Worm (Caenorhabditis elegans) whole organism, L1 larva: ENCODE data around the gene K08E7.6.

Experiments used
- C04F5.9 ChIP-seq: sonication (generic microtip); optimal IDR thresholded peaks from 2 replicates; lab custom pipeline; 2016; ENCODE audit warnings: missing genetic modification characterization, missing compliant biosample characterization
- C16A3.4 ChIP-seq: fragments of 150-350 bp; optimal IDR thresholded peaks from 2 replicates; lab custom pipeline; 2014; ENCODE audit warnings: missing biosample characterization, missing genetic modification characterization
- C34B4.2 ChIP-seq: sonication (generic microtip); optimal IDR thresholded peaks from 2 replicates; lab custom pipeline; 2017; ENCODE audit warnings: mild to moderate bottlenecking, missing genetic modification characterization, missing compliant biosample characterization
- F16B12.6 ChIP-seq: fragments of 150-350 bp; optimal IDR thresholded peaks from 2 replicates; lab custom pipeline; 2014; ENCODE audit warnings: missing biosample characterization, missing genetic modification characterization
- Y116A8C.19 ChIP-seq: sonication (generic microtip); optimal IDR thresholded peaks from 2 replicates; lab custom pipeline; 2016; ENCODE audit warnings: missing compliant biosample characterization, missing genetic modification characterization, borderline replicate concordance
- aha-1 ChIP-seq: fragments of 150-350 bp; optimal IDR thresholded peaks from 2 replicates; lab custom pipeline; 2014; ENCODE audit warnings: missing biosample characterization, missing genetic modification characterization
- alr-1 ChIP-seq: fragments of 200-800 bp; sonication (Bioruptor generic); optimal IDR thresholded peaks from 2 replicates; lab custom pipeline; 2018; ENCODE audit warnings: borderline replicate concordance, mild to moderate bottlenecking, missing genetic modification characterization, missing compliant biosample characterization
- ama-1 ChIP-seq: fragments of 150-350 bp; optimal IDR thresholded peaks from 2 replicates; lab custom pipeline; 2014
- blmp-1 ChIP-seq: fragments of 150-350 bp; optimal IDR thresholded peaks from 2 replicates; lab custom pipeline; 2014; ENCODE audit warnings: missing biosample characterization, missing genetic modification characterization
- ceh-63 ChIP-seq: fragments of 200-800 bp; sonication (Bioruptor generic); optimal IDR thresholded peaks from 2 replicates; lab custom pipeline; 2018; ENCODE audit warnings: mild to moderate bottlenecking, missing genetic modification characterization, missing compliant biosample characterization
- ceh-8 ChIP-seq: fragments of 200-800 bp; sonication (Bioruptor generic); optimal IDR thresholded peaks from 2 replicates; lab custom pipeline; 2018; ENCODE audit warnings: mild to moderate bottlenecking, missing genetic modification characterization, moderate library complexity, missing compliant biosample characterization
- ceh-82 ChIP-seq, 3 experiments: fragments of 150-350 bp in 1 of 3; sonication (generic microtip) in 2 of 3; optimal IDR thresholded peaks; 2 replicates each; lab custom pipeline; 2014 to 2017; ENCODE audit warnings: missing biosample characterization in 3 of 3, missing genetic modification characterization in 3 of 3
- ceh-88 ChIP-seq: fragments of 200-800 bp; sonication (Bioruptor generic); IDR thresholded peaks from 2 replicates; pipeline ENCODE4 v1.3.6; 2022; ENCODE audit warnings: missing genetic modification characterization, missing compliant biosample characterization
- ces-1 ChIP-seq: fragments of 150-350 bp; optimal IDR thresholded peaks from 2 replicates; lab custom pipeline; 2014; ENCODE audit warnings: missing biosample characterization, missing genetic modification reagents, missing genetic modification characterization
- dsc-1 ChIP-seq: sonication (generic microtip); optimal IDR thresholded peaks from 2 replicates; lab custom pipeline; 2016; ENCODE audit warnings: mild to moderate bottlenecking, missing genetic modification characterization, missing compliant biosample characterization
- efl-3 ChIP-seq: fragments of 200-800 bp; sonication (Bioruptor generic); optimal IDR thresholded peaks from 2 replicates; lab custom pipeline; 2018; ENCODE audit warnings: mild to moderate bottlenecking, missing genetic modification characterization, missing compliant biosample characterization
- egl-13 ChIP-seq: sonication (generic microtip); optimal IDR thresholded peaks from 2 replicates; lab custom pipeline; 2016; ENCODE audit warnings: missing genotype, missing genetic modification reagents, missing genetic modification characterization, missing compliant biosample characterization
- elt-3 ChIP-seq, 6 experiments: fragments of 150-350 bp in 1 of 6; sonication (generic microtip); optimal IDR thresholded peaks; 2 replicates each; lab custom pipeline; 2017 to 2018; ENCODE audit warnings: missing biosample characterization in 6 of 6, missing genetic modification characterization in 6 of 6, inconsistent platforms in 1 of 6
- fkh-8 ChIP-seq: sonication (generic microtip); optimal IDR thresholded peaks from 2 replicates; lab custom pipeline; 2016; ENCODE audit warnings: mild to moderate bottlenecking, missing genetic modification characterization, missing compliant biosample characterization
- hlh-17 ChIP-seq: fragments of 200-800 bp; sonication (Bioruptor generic); optimal IDR thresholded peaks from 2 replicates; lab custom pipeline; 2018; ENCODE audit warnings: missing genetic modification characterization, mild to moderate bottlenecking, missing compliant biosample characterization, moderate library complexity, borderline replicate concordance
- hlh-4 ChIP-seq: sonication (generic microtip); optimal IDR thresholded peaks from 2 replicates; lab custom pipeline; 2016; ENCODE audit warnings: mild to moderate bottlenecking, missing genetic modification characterization, missing compliant biosample characterization
- lin-14 ChIP-seq: fragments of 200-800 bp; sonication (Bioruptor generic); optimal IDR thresholded peaks from 2 replicates; lab custom pipeline; 2018; ENCODE audit warnings: mild to moderate bottlenecking, missing genetic modification characterization, moderate library complexity, missing compliant biosample characterization
- lin-15B ChIP-seq: fragments of 150-350 bp; sonication (generic microtip); optimal IDR thresholded peaks from 3 replicates; lab custom pipeline; 2014; ENCODE audit warnings: missing biosample characterization, missing genetic modification characterization
- mdl-1 ChIP-seq, 2 experiments: fragments of 150-350 bp; optimal IDR thresholded peaks; 2 replicates each; lab custom pipeline; 2014 to 2017; ENCODE audit warnings: missing biosample characterization in 2 of 2, missing genetic modification characterization in 2 of 2, inconsistent platforms in 1 of 2
- mef-2 ChIP-seq: fragments of 150-350 bp; optimal IDR thresholded peaks from 2 replicates; lab custom pipeline; 2014; ENCODE audit warnings: missing biosample characterization, missing genetic modification characterization
- mep-1 ChIP-seq: fragments of 150-350 bp; optimal IDR thresholded peaks from 2 replicates; lab custom pipeline; 2014; ENCODE audit warnings: missing biosample characterization, missing genetic modification characterization
- nhr-11 ChIP-seq: fragments of 150-350 bp; optimal IDR thresholded peaks from 2 replicates; lab custom pipeline; 2014; ENCODE audit warnings: missing biosample characterization, missing genetic modification characterization
- nhr-19 ChIP-seq: fragments of 200-800 bp; sonication (Bioruptor generic); conservative IDR thresholded peaks from 2 replicates; pipeline ENCODE4 v1.3.6; 2022; ENCODE audit warnings: missing genetic modification characterization, missing compliant biosample characterization
- nhr-237 ChIP-seq: fragments of 150-350 bp; optimal IDR thresholded peaks from 2 replicates; lab custom pipeline; 2014; ENCODE audit warnings: missing biosample characterization, missing genetic modification characterization
- nhr-28 ChIP-seq: fragments of 150-350 bp; optimal IDR thresholded peaks from 2 replicates; lab custom pipeline; 2014; ENCODE audit warnings: missing biosample characterization, missing genetic modification characterization
- nhr-47 ChIP-seq: sonication (generic microtip); optimal IDR thresholded peaks from 2 replicates; lab custom pipeline; 2016; ENCODE audit warnings: mild to moderate bottlenecking, missing genetic modification characterization, moderate library complexity, missing compliant biosample characterization
- nhr-76 ChIP-seq: sonication (generic microtip); optimal IDR thresholded peaks from 2 replicates; lab custom pipeline; 2017; ENCODE audit warnings: missing biosample characterization, missing genetic modification characterization
- nhr-84 ChIP-seq: sonication (generic microtip); optimal IDR thresholded peaks from 2 replicates; lab custom pipeline; 2017; ENCODE audit warnings: missing biosample characterization, missing genetic modification characterization
- nhr-85 ChIP-seq: sonication (generic microtip); peaks from one replicate; lab custom pipeline; 2016; ENCODE audit warnings: missing genetic modification characterization, inconsistent platforms, missing compliant biosample characterization
- nhr-90 ChIP-seq: sonication (generic microtip); optimal IDR thresholded peaks from 2 replicates; lab custom pipeline; 2016; ENCODE audit warnings: mild to moderate bottlenecking, missing genetic modification characterization, missing compliant biosample characterization; ENCODE audit not compliant: poor library complexity
- pag-3 ChIP-seq: sonication (generic microtip); optimal IDR thresholded peaks from 2 replicates; lab custom pipeline; 2017; ENCODE audit warnings: missing genetic modification characterization, mild to moderate bottlenecking, missing compliant biosample characterization, antibody characterized with exemption, borderline replicate concordance; ENCODE audit not compliant: insufficient read depth
- rnt-1 ChIP-seq: sonication (generic microtip); optimal IDR thresholded peaks from 2 replicates; lab custom pipeline; 2016; ENCODE audit warnings: mild to moderate bottlenecking, missing genetic modification characterization, moderate library complexity, missing compliant biosample characterization
- snpc-4 ChIP-seq: fragments of 150-350 bp; optimal IDR thresholded peaks from 2 replicates; lab custom pipeline; 2014; ENCODE audit warnings: missing biosample characterization, missing genetic modification characterization
- sptf-1 ChIP-seq: fragments of 150-350 bp; optimal IDR thresholded peaks from 2 replicates; lab custom pipeline; 2014; ENCODE audit warnings: missing biosample characterization, missing genetic modification characterization
- sup-37 ChIP-seq: fragments of 200-800 bp; sonication (Bioruptor generic); optimal IDR thresholded peaks from 2 replicates; lab custom pipeline; 2018; ENCODE audit warnings: mild to moderate bottlenecking, missing genetic modification characterization, missing compliant biosample characterization
- swsn-7 ChIP-seq: sonication (generic microtip); optimal IDR thresholded peaks from 2 replicates; lab custom pipeline; 2016; ENCODE audit warnings: missing genetic modification characterization, missing compliant biosample characterization
- tlp-1 ChIP-seq: fragments of 150-350 bp; optimal IDR thresholded peaks from 2 replicates; lab custom pipeline; 2014; ENCODE audit warnings: missing biosample characterization, missing genetic modification characterization
- unc-130 ChIP-seq: fragments of 150-350 bp; optimal IDR thresholded peaks from 2 replicates; lab custom pipeline; 2017; ENCODE audit warnings: missing biosample characterization, missing genetic modification characterization, inconsistent platforms
- unc-30 ChIP-seq: sonication (generic microtip); optimal IDR thresholded peaks from 2 replicates; lab custom pipeline; 2017; ENCODE audit warnings: missing biosample characterization, missing genetic modification characterization
- unc-62 ChIP-seq: fragments of 150-350 bp; optimal IDR thresholded peaks from 2 replicates; lab custom pipeline; 2014; ENCODE audit warnings: missing biosample characterization, missing genetic modification reagents, missing genetic modification characterization
- unc-86 ChIP-seq: sonication (generic microtip); optimal IDR thresholded peaks from 2 replicates; lab custom pipeline; 2016; ENCODE audit warnings: missing genetic modification characterization, missing compliant biosample characterization
- vab-15 ChIP-seq: sonication (generic microtip); optimal IDR thresholded peaks from 2 replicates; lab custom pipeline; 2017; ENCODE audit warnings: missing genotype, mild to moderate bottlenecking, missing genetic modification characterization, missing compliant biosample characterization
- zip-4 ChIP-seq: fragments of 200-800 bp; sonication (Bioruptor generic); optimal IDR thresholded peaks from 2 replicates; lab custom pipeline; 2018; ENCODE audit warnings: mild to moderate bottlenecking, missing genetic modification characterization, moderate library complexity, missing compliant biosample characterization
- ztf-4 ChIP-seq: fragments of 150-350 bp; optimal IDR thresholded peaks from 2 replicates; lab custom pipeline; 2014; ENCODE audit warnings: missing biosample characterization, missing genetic modification characterization

Gene K08E7.6

DNA sequence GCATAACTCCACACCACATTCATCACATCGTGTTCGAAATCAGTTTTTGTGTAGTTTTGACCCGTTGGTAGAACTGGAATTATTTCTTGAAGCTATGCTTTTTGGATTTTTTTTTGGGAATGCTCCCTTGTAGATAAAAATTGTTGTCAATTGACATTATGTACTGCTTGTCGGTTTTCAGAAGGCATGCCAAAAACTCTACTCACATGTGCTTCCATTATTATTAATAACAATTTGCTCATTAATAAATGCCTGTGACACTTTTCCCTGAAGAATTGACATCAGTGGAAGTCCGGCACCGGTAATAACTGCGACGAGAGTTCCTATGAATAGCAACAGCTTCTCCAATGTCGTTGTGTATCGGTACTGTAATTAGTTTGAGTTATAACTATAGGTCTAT lies 16.0 kb upstream of the K08E7.6 start:
- no peak for TF ChIP-seq lin-14 (GFP tag; lab: Kevin White, UChicago)
- TF ChIP-seq nhr-85 (tag; lab: Kevin White, UChicago): no peak
- TF ChIP-seq ceh-82 (tag; optimal IDR thresholded peaks at IDR 0.05; lab: Kevin White, UChicago): no peak
- TF ChIP-seq hlh-17: no peak
- TF ChIP-seq nhr-237 (tag; lab: Kevin White, UChicago): no peak
- TF ChIP-seq ama-1 (lab: Kevin White, UChicago): no peak
- TF ChIP-seq fkh-8: no peak
- TF ChIP-seq nhr-11: no peak
- no peak for TF ChIP-seq lin-15B
- TF ChIP-seq unc-130 (tag; lab: Kevin White, UChicago): no peak
- no peak for TF ChIP-seq egl-13
- no peak for TF ChIP-seq Y116A8C.19 (tag; lab: Kevin White, UChicago)
- no peak for TF ChIP-seq zip-4 (GFP tag; lab: Kevin White, UChicago)
- no peak for TF ChIP-seq dsc-1
- no peak for TF ChIP-seq efl-3 (GFP tag; lab: Kevin White, UChicago)
- TF ChIP-seq nhr-90 (tag; lab: Kevin White, UChicago): no peak
- no peak for TF ChIP-seq hlh-4

DNA sequence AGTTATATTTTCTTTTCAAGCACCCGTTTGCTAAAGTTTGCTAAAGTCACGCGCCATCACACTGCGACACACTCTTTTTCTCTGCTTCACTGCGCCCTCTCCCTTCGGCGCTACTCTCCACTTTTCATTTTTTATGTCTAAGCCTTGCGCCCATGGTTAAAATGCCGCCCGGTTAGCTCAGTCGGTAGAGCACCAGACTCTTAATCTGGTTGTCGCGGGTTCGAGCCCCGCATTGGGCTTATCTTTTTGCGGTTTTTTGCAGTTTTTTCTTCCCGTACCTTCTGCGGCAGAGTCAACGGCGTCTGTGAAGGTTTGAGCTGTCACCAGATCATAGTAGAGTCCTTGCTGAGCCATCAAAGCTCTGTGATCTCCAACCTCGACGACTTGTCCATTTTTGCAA lies 13.6 kb upstream of the K08E7.6 start:
- TF ChIP-seq nhr-84 (tag; lab: Kevin White, UChicago) (no peak), unc-30 (tag; lab: Kevin White, UChicago) (no peak), nhr-90 (tag; lab: Kevin White, UChicago) (peak; percentile 70), nhr-85 (tag; lab: Kevin White, UChicago) (no peak), pag-3 (tag; lab: Kevin White, UChicago) (no peak), nhr-47 (peak; percentile 87), aha-1 (tag; lab: Kevin White, UChicago) (no peak), snpc-4 (tag; lab: Kevin White, UChicago) (peak; percentile 42), ces-1 (GFP tag; lab: Kevin White, UChicago) (no peak), ama-1 (lab: Kevin White, UChicago) (no peak), C34B4.2 (tag; lab: Kevin White, UChicago) (no peak), lin-15B (no peak), F16B12.6 (tag; lab: Kevin White, UChicago) (peak; percentile 41), nhr-76 (no peak), nhr-11 (no peak), dsc-1 (peak; percentile 73), ceh-8 (peak; percentile 77), C16A3.4 (tag; lab: Kevin White, UChicago) (peak; percentile 53), lin-14 (GFP tag; lab: Kevin White, UChicago) (peak; percentile 88), unc-86 (tag; lab: Kevin White, UChicago) (peak; percentile 76), zip-4 (GFP tag; lab: Kevin White, UChicago) (peak; percentile 13), ceh-88 (GFP tag; lab: Robert Waterston, UW) (peak; percentile 68; the same call in 1 of the 2 replicates), C04F5.9 (no peak), sptf-1 (tag; lab: Kevin White, UChicago) (no peak), tlp-1 (tag; lab: Kevin White, UChicago) (no peak), mep-1 (tag; lab: Kevin White, UChicago) (peak; percentile 50), sup-37 (GFP tag; lab: Kevin White, UChicago) (peak; percentile 23), swsn-7 (tag; lab: Kevin White, UChicago) (peak; percentile 83), hlh-17 (no peak), fkh-8 (peak; percentile 80), vab-15 (tag; lab: Kevin White, UChicago) (peak; percentile 59), nhr-28 (tag; lab: Kevin White, UChicago) (no peak), efl-3 (GFP tag; lab: Kevin White, UChicago) (no peak), mef-2 (tag; lab: Kevin White, UChicago) (peak; percentile 52), ceh-82 (tag; optimal IDR thresholded peaks at IDR 0.05; lab: Kevin White, UChicago) (peak; percentile 41 to 84 (median 68)), rnt-1 (peak; percentile 93), hlh-4 (no peak), unc-130 (tag; lab: Kevin White, UChicago) (no peak), ztf-4 (tag; lab: Kevin White, UChicago) (no peak), alr-1 (no peak), blmp-1 (no peak), mdl-1 (tag; optimal IDR thresholded peaks at IDR 0.05; lab: Kevin White, UChicago) (peak in 1 of 2 experiments; percentile 83), unc-62 (no peak), ceh-63 (GFP tag; lab: Kevin White, UChicago) (peak; percentile 1), elt-3 (tag; optimal IDR thresholded peaks at IDR 0.05; lab: Kevin White, UChicago) (peak in 2 of 6 experiments; percentile 1 to 21), Y116A8C.19 (tag; lab: Kevin White, UChicago) (no peak), nhr-19 (peak; percentile 82)
